Worm (Caenorhabditis elegans) whole organism, mixed stage, embryonic: ENCODE results near the gene srsx-28.

ENCODE experiments used
- ceh-39 ChIP-seq: fragments of 150-350 bp; optimal IDR thresholded peaks from 2 replicates; lab custom pipeline; 2014; ENCODE audit warnings: missing biosample characterization, missing genetic modification characterization
- ceh-83 ChIP-seq: fragments of 200-800 bp; sonication (Bioruptor generic); optimal IDR thresholded peaks from 2 replicates; lab custom pipeline; 2018; ENCODE audit warnings: mild to moderate bottlenecking, missing genetic modification characterization, missing compliant biosample characterization
- ces-1 ChIP-seq: fragments of 150-350 bp; optimal IDR thresholded peaks from 2 replicates; lab custom pipeline; 2014; ENCODE audit warnings: missing biosample characterization, missing genetic modification reagents, missing genetic modification characterization
- cnd-1 ChIP-seq: fragments of 200-800 bp; sonication (Bioruptor generic); optimal IDR thresholded peaks from 2 replicates; lab custom pipeline; 2018; ENCODE audit warnings: mild to moderate bottlenecking, missing genetic modification characterization, missing compliant biosample characterization
- elt-3 ChIP-seq: fragments of 150-350 bp; optimal IDR thresholded peaks from 2 replicates; lab custom pipeline; 2014; ENCODE audit warnings: missing biosample characterization, missing genetic modification characterization
- lin-32 ChIP-seq: fragments of 200-800 bp; sonication (Bioruptor generic); optimal IDR thresholded peaks from 2 replicates; lab custom pipeline; 2018; ENCODE audit warnings: mild to moderate bottlenecking, missing genetic modification characterization, missing compliant biosample characterization
- mls-2 ChIP-seq: sonication (generic microtip); optimal IDR thresholded peaks from 2 replicates; lab custom pipeline; 2016; ENCODE audit warnings: mild to moderate bottlenecking, missing genetic modification characterization, moderate library complexity, missing compliant biosample characterization
- unc-39 ChIP-seq: fragments of 150-350 bp; optimal IDR thresholded peaks from 2 replicates; lab custom pipeline; 2014; ENCODE audit warnings: missing biosample characterization, missing genetic modification characterization
- zip-8 ChIP-seq: fragments of 150-350 bp; optimal IDR thresholded peaks from 2 replicates; lab custom pipeline; 2014; ENCODE audit warnings: missing biosample characterization, missing genetic modification characterization

srsx-28 gene

DNA sequence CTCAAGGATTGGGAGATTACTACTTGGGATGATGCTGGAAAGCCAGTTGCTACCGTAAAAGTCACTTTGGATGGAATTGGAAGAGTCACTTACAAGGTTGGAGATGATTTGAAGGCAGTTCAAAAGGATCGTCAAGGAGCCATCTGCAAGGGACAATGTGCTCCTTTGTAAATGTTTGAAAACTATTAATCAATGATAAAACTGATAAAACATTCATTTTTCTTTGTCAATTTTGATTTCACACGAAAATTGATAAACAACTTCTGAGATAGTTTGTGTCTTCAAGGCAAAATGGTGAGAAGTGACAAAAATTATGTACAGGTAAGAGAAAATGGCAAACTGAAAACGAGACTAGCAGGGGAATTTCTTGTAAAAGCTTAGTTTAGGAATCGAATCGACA, 50.0 kb downstream of the srsx-28 start:
- TF ChIP-seq ceh-39 (tag; lab: Kevin White, UChicago), result no peak
- TF ChIP-seq, all 35 proteins: peak for 0

DNA sequence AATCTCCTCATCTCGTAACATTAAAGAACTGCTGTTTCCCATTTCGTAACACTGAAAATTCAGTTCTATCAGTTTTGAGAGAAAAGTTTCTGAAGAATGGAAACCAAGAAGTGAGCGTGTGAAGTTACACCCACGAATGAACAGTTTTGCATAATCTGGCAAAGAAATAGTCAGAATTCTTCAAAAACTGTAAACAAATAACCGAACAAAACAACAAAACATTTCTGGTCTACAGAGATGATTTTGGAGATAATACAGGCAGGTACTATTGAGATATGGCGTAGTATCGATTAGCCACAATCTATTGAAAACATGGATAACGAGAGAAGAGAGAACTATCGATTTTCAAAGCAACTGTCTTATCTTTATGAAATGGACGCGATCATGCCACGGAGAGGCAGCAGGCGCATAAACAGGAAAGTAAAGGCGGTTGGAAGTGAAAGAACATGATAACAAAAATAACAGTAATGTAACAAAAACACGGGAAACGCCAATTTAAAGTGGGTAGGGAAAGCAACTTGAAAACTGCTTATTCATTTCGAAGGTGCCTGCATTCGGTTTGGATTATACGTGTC, 51.1 kb downstream of the srsx-28 start, which contains the start of gene chpf-1:
Gene chpf-1, minus strand, starts transcription at position 51 of the 575 bp plus-strand sequence.
- TF ChIP-seq zip-8 (no peak), lin-32 (GFP tag; lab: Kevin White, UChicago) (no peak), unc-39 (tag; lab: Kevin White, UChicago) (no peak), elt-3 (tag; lab: Kevin White, UChicago) (no peak), cnd-1 (tag; lab: Kevin White, UChicago) (no peak), mls-2 (tag; lab: Kevin White, UChicago) (no peak), ceh-39 (tag; lab: Kevin White, UChicago) (no peak), ces-1 (no peak), ceh-83 (no peak)
